Fruit fly (Drosophila melanogaster): Measurements from ENCODE around the gene ovo.

dm6 chrX:5013011-5013410 is 35.1 kb upstream of the ovo start:
- TF ChIP-seq CG6854 (GFP tag; optimal IDR thresholded peaks at IDR 0.05) (no peak), Sox102F (GFP tag; optimal IDR thresholded peaks at IDR 0.05) (no peak), Eip75B (GFP tag; optimal IDR thresholded peaks at IDR 0.05) (no peak), Hr4 (GFP tag; optimal IDR thresholded peaks at IDR 0.05) (peak; percentile 44), CG8632 (GFP tag; optimal IDR thresholded peaks at IDR 0.05) (no peak), eg (GFP tag; IDR thresholded peaks at IDR 0.05) (no peak)

Data from whole organism, prepupa.